Comparison of ENCODE assay signal across 5 worm cellular contexts in the genomic region with DNA sequence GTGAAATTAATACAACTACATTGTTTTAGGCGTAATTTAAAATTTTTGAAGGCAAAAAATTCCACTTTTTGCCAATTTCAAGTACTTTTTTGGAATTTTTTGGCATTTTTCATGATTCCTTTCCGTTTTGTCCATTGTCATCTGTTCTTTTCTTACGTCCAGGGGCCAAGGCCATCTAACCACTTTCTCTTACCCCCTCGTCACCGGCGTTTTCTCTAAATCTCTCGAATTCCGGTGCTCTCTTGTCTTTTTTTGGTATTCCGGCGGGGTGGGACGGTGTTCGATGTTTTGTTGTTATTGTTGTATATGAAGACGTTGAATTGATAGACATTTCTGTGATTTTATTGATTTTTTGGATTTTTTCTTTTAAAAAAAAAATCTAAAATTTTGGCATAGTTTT.
A peak's percentile ranks its signal among the peaks of the same experiment; 100 is the strongest.
TF ChIP-seq lines count a peak whose summit lies in the region.

No protein-coding gene starts in this region.

TF ChIP-seq in whole organism, L1 larva, 84 proteins besides CTCF, POLR2A, EP300 and RAD21 (continues in another document):
- no peak for TF ChIP-seq unc-86 (tag; optimal IDR thresholded peaks at IDR 0.05; lab: Kevin White, UChicago)
- TF ChIP-seq ama-1 (optimal IDR thresholded peaks at IDR 0.05; lab: Kevin White, UChicago) = no peak
- peak in 1 of 6 experiments; percentile 9 for TF ChIP-seq elt-3 (tag; optimal IDR thresholded peaks at IDR 0.05; lab: Kevin White, UChicago)
- TF ChIP-seq jun-1 (tag; optimal IDR thresholded peaks at IDR 0.05; lab: Kevin White, UChicago) = no peak
- TF ChIP-seq Y116A8C.19 (tag; optimal IDR thresholded peaks at IDR 0.05; lab: Kevin White, UChicago; ENCODE audit: borderline replicate concordance) = no peak
- TF ChIP-seq fkh-10 (GFP tag; optimal IDR thresholded peaks at IDR 0.05; lab: Kevin White, UChicago) = no peak
- no peak for TF ChIP-seq nhr-237 (tag; optimal IDR thresholded peaks at IDR 0.05; lab: Kevin White, UChicago)
- TF ChIP-seq ceh-63 (GFP tag; optimal IDR thresholded peaks at IDR 0.05; lab: Kevin White, UChicago) = no peak
- TF ChIP-seq zag-1 (tag; optimal IDR thresholded peaks at IDR 0.05; lab: Kevin White, UChicago) = no peak
- no peak for TF ChIP-seq mab-9 (GFP tag; IDR thresholded peaks at IDR 0.05; lab: Robert Waterston, UW)
- no peak for TF ChIP-seq unc-98 (GFP tag; IDR thresholded peaks at IDR 0.05; lab: Robert Waterston, UW)
- TF ChIP-seq blmp-1 (tag; optimal IDR thresholded peaks at IDR 0.05; lab: Kevin White, UChicago) = peak; percentile 94
- no peak for TF ChIP-seq lin-39 (tag; optimal IDR thresholded peaks at IDR 0.05; lab: Kevin White, UChicago)
- TF ChIP-seq mep-1 (tag; optimal IDR thresholded peaks at IDR 0.05; lab: Kevin White, UChicago) = peak; percentile 57
- TF ChIP-seq aly-2 (tag; optimal IDR thresholded peaks at IDR 0.05; lab: Kevin White, UChicago) = no peak
- no peak for TF ChIP-seq lin-13 (GFP tag; optimal IDR thresholded peaks at IDR 0.05; lab: Kevin White, UChicago)
- TF ChIP-seq nhr-85 (tag; lab: Kevin White, UChicago) = peak; percentile 77
- no peak for TF ChIP-seq swsn-7 (tag; optimal IDR thresholded peaks at IDR 0.05; lab: Kevin White, UChicago)

TF ChIP-seq in whole organism, L2 larva, 48 proteins besides CTCF, POLR2A, EP300 and RAD21:
- TF ChIP-seq blmp-1 (tag; optimal IDR thresholded peaks at IDR 0.05; lab: Kevin White, UChicago; ENCODE audit: insufficient read depth) = peak; percentile 78
- peak; percentile 1 for TF ChIP-seq sma-3 (GFP tag; optimal IDR thresholded peaks at IDR 0.05; lab: Kevin White, UChicago)
- TF ChIP-seq nhr-25 (tag; optimal IDR thresholded peaks at IDR 0.05; lab: Kevin White, UChicago) = peak; percentile 77
- no peak for TF ChIP-seq nhr-21 (tag; optimal IDR thresholded peaks at IDR 0.05; lab: Kevin White, UChicago)
TF ChIP-seq in whole organism, L2 larva: peak in this region for 3.

TF ChIP-seq in whole organism, L3 larva, 47 proteins besides CTCF, POLR2A, EP300 and RAD21:
- no peak for TF ChIP-seq ceh-82 (tag; optimal IDR thresholded peaks at IDR 0.05; lab: Kevin White, UChicago)
- no peak for TF ChIP-seq nhr-12 (tag; optimal IDR thresholded peaks at IDR 0.05; lab: Kevin White, UChicago)
- TF ChIP-seq nhr-25 (tag; optimal IDR thresholded peaks at IDR 0.05; lab: Kevin White, UChicago) = peak; percentile 80
- peak; percentile 64 for TF ChIP-seq nhr-23 (tag; optimal IDR thresholded peaks at IDR 0.05; lab: Kevin White, UChicago)
- no peak for TF ChIP-seq ceh-9 (tag; optimal IDR thresholded peaks at IDR 0.05; lab: Kevin White, UChicago)
- no peak for TF ChIP-seq mdl-1 (tag; optimal IDR thresholded peaks at IDR 0.05; lab: Kevin White, UChicago)
- TF ChIP-seq fos-1 (tag; optimal IDR thresholded peaks at IDR 0.05; lab: Kevin White, UChicago) = no peak
- no peak for TF ChIP-seq ceh-16 (tag; optimal IDR thresholded peaks at IDR 0.05; lab: Kevin White, UChicago)
- no peak for TF ChIP-seq eor-1 (tag; optimal IDR thresholded peaks at IDR 0.05; lab: Kevin White, UChicago)
- no peak for TF ChIP-seq unc-39 (tag; optimal IDR thresholded peaks at IDR 0.05; lab: Kevin White, UChicago)
- no peak for TF ChIP-seq skn-1 (tag; optimal IDR thresholded peaks at IDR 0.05; lab: Kevin White, UChicago)

TF ChIP-seq in whole organism, L4 larva, 104 proteins besides CTCF, POLR2A, EP300 and RAD21:
- TF ChIP-seq Y48G9A.11 (GFP tag; IDR thresholded peaks at IDR 0.05; lab: Robert Waterston, UW) (no peak), nhr-28 (tag; optimal IDR thresholded peaks at IDR 0.05; lab: Kevin White, UChicago) (peak; percentile 23), nhr-25 (tag; optimal IDR thresholded peaks at IDR 0.05; lab: Kevin White, UChicago; ENCODE audit: borderline replicate concordance, insufficient read depth) (peak; percentile 73)
TF ChIP-seq in whole organism, L4 larva: peak in this region for 2.

TF ChIP-seq in whole organism, young adult, 124 proteins besides CTCF, POLR2A, EP300 and RAD21:
- TF ChIP-seq xnd-1 (tag; optimal IDR thresholded peaks at IDR 0.05; lab: Kevin White, UChicago) (no peak), hmg-1.2 (GFP tag; IDR thresholded peaks at IDR 0.05; lab: Robert Waterston, UW) (peak; percentile 55; the same call in 1 of the 2 replicates)
